Worm (Caenorhabditis elegans) whole organism, young adult: Measurements from ENCODE around the gene cyh-1.

ENCODE experiments used
- B0261.1 ChIP-seq: sonication (generic microtip); optimal IDR thresholded peaks from 2 replicates; lab custom pipeline; 2016; ENCODE audit warnings: mild to moderate bottlenecking, missing genetic modification characterization, moderate library complexity, missing compliant biosample characterization
- C06A6.2 ChIP-seq: fragments of 200-800 bp; sonication (Bioruptor generic); conservative IDR thresholded peaks from 2 replicates; pipeline ENCODE4 v1.3.6; 2022; ENCODE audit warnings: missing genetic modification characterization, missing compliant biosample characterization
- C17E4.6 ChIP-seq: fragments of 200-800 bp; sonication (Bioruptor generic); IDR thresholded peaks from 2 replicates; pipeline ENCODE4 v1.3.6; 2022; ENCODE audit warnings: missing genetic modification reagents, missing genetic modification characterization, missing compliant biosample characterization
- D2030.7 ChIP-seq: fragments of 200-800 bp; sonication (Bioruptor generic); IDR thresholded peaks from 2 replicates; pipeline ENCODE4 v1.3.6; 2022; ENCODE audit warnings: missing genetic modification reagents, missing genetic modification characterization, missing compliant biosample characterization
- F49E8.2 ChIP-seq: sonication (generic microtip); optimal IDR thresholded peaks from 3 replicates; lab custom pipeline; 2017; ENCODE audit warnings: missing genetic modification characterization, mild to moderate bottlenecking, missing compliant biosample characterization, antibody characterized with exemption, moderate library complexity; ENCODE audit not compliant: insufficient read depth
- F55B11.4 ChIP-seq: sonication (generic microtip); optimal IDR thresholded peaks from 2 replicates; lab custom pipeline; 2016; ENCODE audit warnings: missing compliant biosample characterization, missing genetic modification characterization, borderline replicate concordance; ENCODE audit not compliant: insufficient read depth
- Y53G8AR.9 ChIP-seq: fragments of 200-800 bp; sonication (Bioruptor generic); conservative IDR thresholded peaks from 2 replicates; pipeline ENCODE4 v1.3.6; 2022; ENCODE audit warnings: missing genetic modification reagents, missing genetic modification characterization, missing compliant biosample characterization
- Y56A3A.18 ChIP-seq: fragments of 200-800 bp; sonication (Bioruptor generic); IDR thresholded peaks from 2 replicates; pipeline ENCODE4 v1.3.6; 2022; ENCODE audit warnings: missing genetic modification reagents, missing genetic modification characterization, missing compliant biosample characterization
- Y79H2A.3 ChIP-seq: fragments of 200-800 bp; sonication (Bioruptor generic); conservative IDR thresholded peaks from 2 replicates; pipeline ENCODE4 v1.3.6; 2022; ENCODE audit warnings: missing genetic modification reagents, missing genetic modification characterization, missing compliant biosample characterization
- ZK185.1 ChIP-seq: sonication (generic microtip); optimal IDR thresholded peaks from 2 replicates; lab custom pipeline; 2016; ENCODE audit warnings: mild to moderate bottlenecking, missing genetic modification characterization, missing compliant biosample characterization; ENCODE audit not compliant: poor library complexity, severe bottlenecking
- attf-6 ChIP-seq: fragments of 200-800 bp; sonication (Bioruptor generic); IDR thresholded peaks from 2 replicates; pipeline ENCODE4 v1.3.6; 2022; ENCODE audit warnings: missing genetic modification reagents, missing genetic modification characterization, missing compliant biosample characterization
- bed-2 ChIP-seq: fragments of 200-800 bp; sonication (Bioruptor generic); IDR thresholded peaks from 2 replicates; pipeline ENCODE4 v1.3.6; 2022; ENCODE audit warnings: missing genetic modification reagents, missing genetic modification characterization, missing compliant biosample characterization
- ccch-3 ChIP-seq: fragments of 200-800 bp; sonication (Bioruptor generic); optimal IDR thresholded peaks from 2 replicates; lab custom pipeline; 2018; ENCODE audit warnings: mild to moderate bottlenecking, missing genetic modification characterization, missing compliant biosample characterization
- cebp-1 ChIP-seq, 2 experiments: fragments of 200-800 bp in 1 of 2; sonication (Bioruptor generic) in 1 of 2; sonication (generic microtip) in 1 of 2; IDR thresholded peaks in 1 of 2; optimal IDR thresholded peaks in 1 of 2; 2 replicates each; pipeline versions ENCODE4 v1.3.6 to Lab custom; 2017 to 2022; ENCODE audit warnings: missing compliant biosample characterization in 2 of 2, missing genetic modification characterization in 2 of 2, mild to moderate bottlenecking in 1 of 2, missing genetic modification reagents in 1 of 2, moderate library complexity in 1 of 2
- cebp-2 ChIP-seq: fragments of 200-800 bp; sonication (Bioruptor generic); IDR thresholded peaks from 2 replicates; pipeline ENCODE4 v1.3.6; 2022; ENCODE audit warnings: missing genetic modification characterization, missing compliant biosample characterization
- ceh-27 ChIP-seq: fragments of 200-800 bp; sonication (Bioruptor generic); optimal IDR thresholded peaks from 2 replicates; lab custom pipeline; 2018; ENCODE audit warnings: mild to moderate bottlenecking, missing genetic modification characterization, moderate library complexity, missing compliant biosample characterization
- ceh-40 ChIP-seq: fragments of 200-800 bp; sonication (Bioruptor generic); IDR thresholded peaks from 2 replicates; pipeline ENCODE4 v1.3.6; 2022; ENCODE audit warnings: missing genetic modification characterization, missing compliant biosample characterization
- ceh-58 ChIP-seq: fragments of 200-800 bp; sonication (Bioruptor generic); IDR thresholded peaks from 2 replicates; pipeline ENCODE4 v1.3.6; 2022; ENCODE audit warnings: missing genetic modification characterization, missing compliant biosample characterization
- ceh-79 ChIP-seq: sonication (generic microtip); optimal IDR thresholded peaks from 2 replicates; lab custom pipeline; 2017; ENCODE audit warnings: mild to moderate bottlenecking, missing genetic modification characterization, missing compliant biosample characterization
- ceh-91 ChIP-seq: fragments of 200-800 bp; sonication (Bioruptor generic); IDR thresholded peaks from 2 replicates; pipeline ENCODE4 v1.3.6; 2022; ENCODE audit warnings: missing genetic modification reagents, missing genetic modification characterization, missing compliant biosample characterization
- dox-1 ChIP-seq: fragments of 200-800 bp; sonication (Bioruptor generic); IDR thresholded peaks from 2 replicates; pipeline ENCODE4 v1.3.6; 2022; ENCODE audit warnings: missing genetic modification reagents, missing genetic modification characterization, missing compliant biosample characterization
- dpl-1 ChIP-seq: fragments of 150-350 bp; optimal IDR thresholded peaks from 2 replicates; lab custom pipeline; 2014; ENCODE audit warnings: missing biosample characterization, missing genetic modification reagents, missing genetic modification characterization
- egl-18 ChIP-seq: fragments of 200-800 bp; sonication (Bioruptor generic); IDR thresholded peaks from 2 replicates; pipeline ENCODE4 v1.3.6; 2022; ENCODE audit warnings: missing genetic modification reagents, missing genetic modification characterization, missing compliant biosample characterization
- egl-44 ChIP-seq: fragments of 200-800 bp; sonication (Bioruptor generic); IDR thresholded peaks from 2 replicates; pipeline ENCODE4 v1.3.6; 2022; ENCODE audit warnings: missing genetic modification reagents, missing genetic modification characterization, missing compliant biosample characterization
- hlh-12 ChIP-seq: sonication (generic microtip); optimal IDR thresholded peaks from 2 replicates; lab custom pipeline; 2016; ENCODE audit warnings: missing genetic modification characterization, missing compliant biosample characterization
- hsf-1 ChIP-seq: fragments of 200-800 bp; sonication (Bioruptor generic); IDR thresholded peaks from 2 replicates; pipeline ENCODE4 v1.3.6; 2022; ENCODE audit warnings: missing genetic modification reagents, missing genetic modification characterization, missing compliant biosample characterization
- let-607 ChIP-seq, 2 experiments: fragments of 200-800 bp in 1 of 2; sonication (Bioruptor generic) in 1 of 2; sonication (generic microtip) in 1 of 2; optimal IDR thresholded peaks; 2 replicates each; lab custom pipeline; 2016 to 2018; ENCODE audit warnings: mild to moderate bottlenecking in 2 of 2, missing compliant biosample characterization in 2 of 2, missing genetic modification characterization in 2 of 2, moderate library complexity in 2 of 2, missing genotype in 1 of 2
- lin-35 ChIP-seq, 3 experiments: fragments of 150-350 bp in 2 of 3; sonication (generic microtip) in 1 of 3; optimal IDR thresholded peaks; 2 replicates each; lab custom pipeline; 2014 to 2018; ENCODE audit warnings: missing biosample characterization in 3 of 3, missing genetic modification characterization in 3 of 3, missing genetic modification reagents in 3 of 3
- lsy-27 ChIP-seq: sonication (generic microtip); optimal IDR thresholded peaks from 2 replicates; lab custom pipeline; 2017; ENCODE audit warnings: missing genetic modification characterization, mild to moderate bottlenecking, missing compliant biosample characterization, antibody characterized with exemption, missing genotype, borderline replicate concordance; ENCODE audit not compliant: insufficient read depth
- madf-3 ChIP-seq: fragments of 200-800 bp; sonication (Bioruptor generic); IDR thresholded peaks from 2 replicates; pipeline ENCODE4 v1.3.6; 2022; ENCODE audit warnings: missing genetic modification reagents, missing genetic modification characterization, missing compliant biosample characterization
- mcd-1 ChIP-seq: fragments of 200-800 bp; sonication (Bioruptor generic); IDR thresholded peaks from 2 replicates; pipeline ENCODE4 v1.3.6; 2022; ENCODE audit warnings: missing genetic modification reagents, missing genetic modification characterization, missing compliant biosample characterization
- mxl-1 ChIP-seq: sonication (generic microtip); optimal IDR thresholded peaks from 2 replicates; lab custom pipeline; 2016; ENCODE audit warnings: missing genetic modification characterization, missing compliant biosample characterization
- rec-8 ChIP-seq, 2 experiments: sonication (generic microtip); optimal IDR thresholded peaks; 2 replicates each; lab custom pipeline; 2016; ENCODE audit warnings: mild to moderate bottlenecking in 2 of 2, missing genetic modification characterization in 2 of 2, missing genetic modification reagents in 2 of 2, missing genotype in 2 of 2, missing biosample characterization in 1 of 2, missing compliant biosample characterization in 1 of 2, moderate library complexity in 1 of 2
- repo-1 ChIP-seq: sonication (generic microtip); optimal IDR thresholded peaks from 2 replicates; lab custom pipeline; 2017; ENCODE audit warnings: mild to moderate bottlenecking, missing genetic modification characterization, missing compliant biosample characterization
- rpc-1 ChIP-seq, 2 experiments: fragments of 150-350 bp in 1 of 2; sonication (generic microtip) in 1 of 2; optimal IDR thresholded peaks; 2 replicates each; lab custom pipeline; 2014 to 2018; ENCODE audit warnings: missing biosample characterization in 1 of 2, missing genetic modification characterization in 1 of 2, missing genetic modification reagents in 1 of 2, missing genotype in 1 of 2
- sdz-38 ChIP-seq: sonication (generic microtip); optimal IDR thresholded peaks from 2 replicates; lab custom pipeline; 2016; ENCODE audit warnings: missing genotype, missing genetic modification characterization, missing compliant biosample characterization
- snpc-1.3 ChIP-seq: sonication (generic microtip); optimal IDR thresholded peaks from 2 replicates; lab custom pipeline; 2017; ENCODE audit warnings: missing genetic modification characterization, mild to moderate bottlenecking, missing compliant biosample characterization, antibody characterized with exemption, moderate library complexity, missing genotype, missing genetic modification reagents; ENCODE audit not compliant: insufficient read depth
- somi-1 ChIP-seq: fragments of 200-800 bp; sonication (Bioruptor generic); optimal IDR thresholded peaks from 2 replicates; lab custom pipeline; 2018; ENCODE audit warnings: mild to moderate bottlenecking, missing genetic modification characterization, missing compliant biosample characterization
- tbx-9 ChIP-seq: sonication (generic microtip); optimal IDR thresholded peaks from 2 replicates; lab custom pipeline; 2016; ENCODE audit warnings: borderline replicate concordance, missing genetic modification characterization, inconsistent platforms, missing compliant biosample characterization
- zfh-2 ChIP-seq: fragments of 200-800 bp; sonication (Bioruptor generic); conservative IDR thresholded peaks from 2 replicates; pipeline ENCODE4 v1.3.6; 2022; ENCODE audit warnings: missing genetic modification reagents, missing genetic modification characterization, missing compliant biosample characterization
- zim-3 ChIP-seq: sonication (generic microtip); optimal IDR thresholded peaks from 2 replicates; lab custom pipeline; 2017; ENCODE audit warnings: mild to moderate bottlenecking, missing genetic modification characterization, moderate library complexity, missing compliant biosample characterization
- ztf-22 ChIP-seq: fragments of 200-800 bp; sonication (Bioruptor generic); optimal IDR thresholded peaks from 2 replicates; lab custom pipeline; 2018; ENCODE audit warnings: mild to moderate bottlenecking, missing genetic modification characterization, moderate library complexity, missing compliant biosample characterization
- ztf-25 ChIP-seq: fragments of 200-800 bp; sonication (Bioruptor generic); IDR thresholded peaks from 2 replicates; pipeline ENCODE4 v1.3.6; 2022; ENCODE audit warnings: missing genetic modification reagents, missing genetic modification characterization, missing compliant biosample characterization
- ztf-26 ChIP-seq: sonication (generic microtip); optimal IDR thresholded peaks from 2 replicates; lab custom pipeline; 2017; ENCODE audit warnings: missing genetic modification characterization, missing compliant biosample characterization
- ztf-3 ChIP-seq: fragments of 200-800 bp; sonication (Bioruptor generic); optimal IDR thresholded peaks from 2 replicates; lab custom pipeline; 2018; ENCODE audit warnings: mild to moderate bottlenecking, missing genetic modification characterization, missing compliant biosample characterization

cyh-1 gene

DNA sequence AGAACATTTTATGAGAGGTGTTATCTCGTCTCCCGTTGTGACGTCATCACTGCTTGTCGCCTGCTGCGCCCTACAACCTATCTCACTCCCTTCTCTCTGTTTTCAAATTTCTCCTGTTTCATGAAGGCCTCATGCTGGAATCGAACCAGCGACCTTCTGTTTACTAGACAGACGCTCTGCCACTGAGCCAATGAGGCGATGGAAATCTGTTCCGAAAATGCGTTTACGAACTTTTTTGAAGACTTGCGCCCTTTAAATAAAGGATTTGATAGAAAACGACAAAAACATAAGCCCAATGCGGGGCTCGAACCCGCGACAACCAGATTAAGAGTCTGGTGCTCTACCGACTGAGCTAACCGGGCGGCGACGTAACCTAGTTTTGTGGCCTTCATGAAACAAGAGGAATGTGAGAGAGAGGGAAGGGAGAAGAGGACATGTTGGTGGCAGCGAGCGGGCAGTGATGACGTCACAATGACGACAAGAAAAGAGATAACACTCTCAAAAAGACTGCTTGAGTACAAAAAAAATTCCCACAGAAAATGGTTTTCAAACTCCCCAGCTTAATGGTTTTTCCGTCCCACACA lies 14.2 kb downstream of the cyh-1 start, which contains the start of gene clec-126 (continued):
- TF ChIP-seq lin-35 (GFP tag; optimal IDR thresholded peaks at IDR 0.05; lab: Kevin White, UChicago) = peak in 1 of 3 experiments; percentile 58
- peak; percentile 59; the same call in 1 of the 2 replicates for TF ChIP-seq Y53G8AR.9 (GFP tag; lab: Robert Waterston, UW)
- peak; percentile 88 for TF ChIP-seq rpc-1 (optimal IDR thresholded peaks at IDR 0.05; lab: Kevin White, UChicago)
- TF ChIP-seq rpc-1 (tag; optimal IDR thresholded peaks at IDR 0.05; lab: Kevin White, UChicago) = peak; percentile 89
- TF ChIP-seq Y56A3A.18 (GFP tag; lab: Robert Waterston, UW) = peak; percentile 73; the same call in 1 of the 2 replicates
- TF ChIP-seq F55B11.4 (tag; lab: Kevin White, UChicago) = no peak
- no peak for TF ChIP-seq cebp-2 (GFP tag; lab: Robert Waterston, UW)
- peak; percentile 84 for TF ChIP-seq mcd-1 (GFP tag; lab: Robert Waterston, UW)
- TF ChIP-seq hsf-1 = 0 out of 2 replicates have a peak, but pooled peaks have one; percentile 33
- peak; percentile 49 for TF ChIP-seq ceh-79 (tag; lab: Kevin White, UChicago)
- TF ChIP-seq B0261.1 (tag; lab: Kevin White, UChicago) = peak; percentile 97
- peak; percentile 50; the same call in 1 of the 2 replicates for TF ChIP-seq zfh-2 (GFP tag; lab: Robert Waterston, UW)
- no peak for TF ChIP-seq ceh-40 (GFP tag; lab: Robert Waterston, UW)
- no peak for TF ChIP-seq Y79H2A.3 (GFP tag; lab: Robert Waterston, UW)
- peak; percentile 56 for TF ChIP-seq ztf-22
- TF ChIP-seq ccch-3 = peak; percentile 50
- TF ChIP-seq egl-18 (GFP tag; lab: Robert Waterston, UW) = no peak
- TF ChIP-seq C17E4.6 = 0 out of 2 replicates have a peak, but pooled peaks have one; percentile 16
- TF ChIP-seq ceh-27 (GFP tag; lab: Kevin White, UChicago) = peak; percentile 45
- peak; percentile 46 for TF ChIP-seq zim-3 (tag; lab: Kevin White, UChicago)
- no peak for TF ChIP-seq attf-6 (GFP tag; lab: Robert Waterston, UW)
- peak; percentile 50; the same call in 1 of the 2 replicates for TF ChIP-seq C06A6.2 (GFP tag; lab: Robert Waterston, UW)
- TF ChIP-seq ceh-58 = no peak
- peak; percentile 73 for TF ChIP-seq egl-44 (GFP tag; lab: Robert Waterston, UW)
- TF ChIP-seq ZK185.1 (tag; lab: Kevin White, UChicago) = peak; percentile 62
- TF ChIP-seq rec-8 (tag; optimal IDR thresholded peaks at IDR 0.05; lab: Kevin White, UChicago) = peak; percentile 66 to 75
- TF ChIP-seq tbx-9 = no peak
- TF ChIP-seq dox-1 = peak; percentile 89
- no peak for TF ChIP-seq F49E8.2 (tag; lab: Kevin White, UChicago)
- peak; percentile 93 for TF ChIP-seq ztf-26 (tag; lab: Kevin White, UChicago)
- TF ChIP-seq D2030.7 (GFP tag; lab: Robert Waterston, UW) = peak; percentile 89
- TF ChIP-seq cebp-1 (GFP tag; IDR thresholded peaks at IDR 0.05; lab: Robert Waterston, UW) = no peak
- TF ChIP-seq cebp-1 (tag; optimal IDR thresholded peaks at IDR 0.05; lab: Kevin White, UChicago) = peak; percentile 77
- TF ChIP-seq somi-1 = peak; percentile 77
- TF ChIP-seq mxl-1 (tag; lab: Kevin White, UChicago) = peak; percentile 78
- peak; percentile 87 for TF ChIP-seq lsy-27 (tag; lab: Kevin White, UChicago)
- peak; percentile 90 for TF ChIP-seq repo-1 (tag; lab: Kevin White, UChicago)
- no peak for TF ChIP-seq bed-2
- peak; percentile 80 for TF ChIP-seq snpc-1.3
- TF ChIP-seq dpl-1 (GFP tag; lab: Kevin White, UChicago) = peak; percentile 31
- TF ChIP-seq ztf-3 (GFP tag; lab: Kevin White, UChicago) = no peak
- TF ChIP-seq ztf-25 (GFP tag; lab: Robert Waterston, UW) = no peak
- TF ChIP-seq hlh-12 (tag; lab: Kevin White, UChicago) = peak; percentile 29
- TF ChIP-seq madf-3 (GFP tag; lab: Robert Waterston, UW) = peak; percentile 16; the same call in 1 of the 2 replicates
- TF ChIP-seq ceh-91 = 0 out of 2 replicates have a peak, but pooled peaks have one; percentile 29
- peak; percentile 11 to 75 for TF ChIP-seq let-607 (tag; optimal IDR thresholded peaks at IDR 0.05; lab: Kevin White, UChicago)
- no peak for TF ChIP-seq sdz-38
